Worm (Caenorhabditis elegans): ENCODE results near the gene str-97.

DNA sequence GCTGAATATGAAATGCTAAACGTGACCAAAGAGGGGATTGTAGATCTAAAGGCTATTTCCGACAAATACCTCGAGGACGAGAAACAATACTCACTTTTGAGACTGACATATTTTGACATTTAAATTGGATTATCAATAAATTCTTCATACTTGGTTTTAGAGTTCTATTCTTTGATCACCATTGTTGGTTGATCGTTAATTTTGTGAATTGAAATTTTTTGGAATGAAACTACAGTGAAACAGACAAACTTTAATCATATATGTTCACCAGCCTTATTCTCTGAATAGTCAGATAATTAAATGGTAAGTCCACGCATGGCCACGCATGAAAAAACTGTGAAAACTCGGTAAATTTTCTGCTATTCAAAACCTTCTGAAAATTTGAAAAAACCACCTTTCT, 47.6 kb upstream of the str-97 start, which contains the start of gene F11A5.18:
- no peak for TF ChIP-seq ceh-45 (GFP tag; IDR thresholded peaks at IDR 0.05)
- TF ChIP-seq lin-11 (tag; optimal IDR thresholded peaks at IDR 0.05): no peak
- no peak for TF ChIP-seq npax-4 (tag; optimal IDR thresholded peaks at IDR 0.05)
- TF ChIP-seq nhr-11 (tag; optimal IDR thresholded peaks at IDR 0.05): no peak

All from whole organism, late embryonic.